Worm (Caenorhabditis elegans): ENCODE results near the gene C38C3.6.

C38C3.6 gene

ce11 chrV:1476284-1476792 is 15.1 kb downstream of the C38C3.6 start (continued):
- no peak for TF ChIP-seq B0019.2 (GFP tag; conservative IDR thresholded peaks at IDR 0.05)
- no peak for TF ChIP-seq madf-8 (GFP tag; conservative IDR thresholded peaks at IDR 0.05)
- TF ChIP-seq F10E7.11 (tag; optimal IDR thresholded peaks at IDR 0.05) = no peak
- no peak for TF ChIP-seq attf-3 (GFP tag; conservative IDR thresholded peaks at IDR 0.05)
- TF ChIP-seq mcd-1 (GFP tag; IDR thresholded peaks at IDR 0.05) = no peak
- no peak for TF ChIP-seq nhr-80 (tag; optimal IDR thresholded peaks at IDR 0.05)
- no peak for TF ChIP-seq dpff-1 (tag; optimal IDR thresholded peaks at IDR 0.05)
- TF ChIP-seq nfya-2 (GFP tag; IDR thresholded peaks at IDR 0.05) = no peak
- 0 out of 2 replicates have a peak, but pooled peaks have one; percentile 10 for TF ChIP-seq attf-6 (GFP tag; IDR thresholded peaks at IDR 0.05)
- no peak for TF ChIP-seq sdz-38 (tag; optimal IDR thresholded peaks at IDR 0.05)
- TF ChIP-seq efl-1 (GFP tag; optimal IDR thresholded peaks at IDR 0.05) = no peak
- TF ChIP-seq ccch-3 (GFP tag; optimal IDR thresholded peaks at IDR 0.05) = no peak
- no peak for TF ChIP-seq ceh-100 (GFP tag; IDR thresholded peaks at IDR 0.05)
- TF ChIP-seq snpc-3.4 (tag; optimal IDR thresholded peaks at IDR 0.05) = peak; percentile 63
- no peak for TF ChIP-seq madf-10 (tag; optimal IDR thresholded peaks at IDR 0.05)
- TF ChIP-seq repo-1 (tag; optimal IDR thresholded peaks at IDR 0.05) = no peak
- no peak for TF ChIP-seq cebp-2 (GFP tag; IDR thresholded peaks at IDR 0.05)
- TF ChIP-seq ets-4 (GFP tag; optimal IDR thresholded peaks at IDR 0.05) = no peak
- TF ChIP-seq ztf-25 (GFP tag; IDR thresholded peaks at IDR 0.05) = peak; percentile 59; the same call in 1 of the 2 replicates
- TF ChIP-seq B0336.3 (GFP tag; IDR thresholded peaks at IDR 0.05) = no peak
- no peak for TF ChIP-seq Y67H2A.10 (GFP tag; conservative IDR thresholded peaks at IDR 0.05)
- TF ChIP-seq mxl-1 (tag; optimal IDR thresholded peaks at IDR 0.05) = no peak
- no peak for TF ChIP-seq dpl-1 (GFP tag; optimal IDR thresholded peaks at IDR 0.05)
- no peak for TF ChIP-seq ama-1 (optimal IDR thresholded peaks at IDR 0.05)
- peak in 1 of 2 experiments; percentile 50 for TF ChIP-seq ama-1 (GFP tag; optimal IDR thresholded peaks at IDR 0.05)
- no peak for TF ChIP-seq lir-1 (GFP tag; conservative IDR thresholded peaks at IDR 0.05)
- TF ChIP-seq F22D6.2 (tag; optimal IDR thresholded peaks at IDR 0.05) = no peak
- no peak for TF ChIP-seq F37B4.10 (GFP tag; IDR thresholded peaks at IDR 0.05)
- TF ChIP-seq hlh-12 (tag; optimal IDR thresholded peaks at IDR 0.05) = no peak
- TF ChIP-seq B0261.1 (tag; optimal IDR thresholded peaks at IDR 0.05) = no peak

ce11 chrV:1474486-1475125 is 16.8 kb downstream of the C38C3.6 start, which contains the start of the genes F53E2.2 and unc-60:
TSS of gene F53E2.2 (plus strand) at chrV:1475086.
TSS of gene unc-60 (plus strand) at chrV:1475086.
- TF ChIP-seq ztf-3 (GFP tag; optimal IDR thresholded peaks at IDR 0.05) (no peak), ets-4 (GFP tag; optimal IDR thresholded peaks at IDR 0.05) (no peak), zim-3 (tag; optimal IDR thresholded peaks at IDR 0.05) (no peak), akir-1 (GFP tag; optimal IDR thresholded peaks at IDR 0.05) (no peak), Y95B8A.8 (GFP tag; IDR thresholded peaks at IDR 0.05) (no peak), Y53F4B.3 (GFP tag; IDR thresholded peaks at IDR 0.05) (no peak), mcd-1 (GFP tag; IDR thresholded peaks at IDR 0.05) (peak; percentile 72), snpc-4 (GFP tag; optimal IDR thresholded peaks at IDR 0.05) (no peak), snpc-4 (tag; optimal IDR thresholded peaks at IDR 0.05) (peak in 2 of 4 experiments; percentile 39 to 48), sdz-38 (tag; optimal IDR thresholded peaks at IDR 0.05) (no peak), nhr-90 (tag; optimal IDR thresholded peaks at IDR 0.05) (no peak), ceh-27 (GFP tag; optimal IDR thresholded peaks at IDR 0.05) (peak; percentile 68), mxl-1 (tag; optimal IDR thresholded peaks at IDR 0.05) (no peak), rec-8 (tag; optimal IDR thresholded peaks at IDR 0.05) (no peak), nhr-80 (tag; optimal IDR thresholded peaks at IDR 0.05) (peak; percentile 86), snpc-3.4 (tag; optimal IDR thresholded peaks at IDR 0.05) (no peak), B0336.3 (GFP tag; IDR thresholded peaks at IDR 0.05) (no peak; the same call in 1 of the 2 replicates), F49E8.2 (tag; optimal IDR thresholded peaks at IDR 0.05; ENCODE audit: insufficient read depth) (no peak), attf-6 (GFP tag; IDR thresholded peaks at IDR 0.05) (no peak), B0035.1 (tag; optimal IDR thresholded peaks at IDR 0.05) (no peak), ZK185.1 (tag; optimal IDR thresholded peaks at IDR 0.05; ENCODE audit: poor library complexity, severe bottlenecking) (peak; percentile 67), sptf-2 (GFP tag; optimal IDR thresholded peaks at IDR 0.05) (no peak), chd-7 (tag; optimal IDR thresholded peaks at IDR 0.05) (peak; percentile 17), mel-28 (tag; optimal IDR thresholded peaks at IDR 0.05; ENCODE audit: borderline replicate concordance) (no peak), nfya-1 (tag; optimal IDR thresholded peaks at IDR 0.05; ENCODE audit: borderline replicate concordance, insufficient read depth) (no peak)

Data from whole organism, young adult.